Fruit fly (Drosophila melanogaster): ENCODE results near the gene Cbl.

DNA sequence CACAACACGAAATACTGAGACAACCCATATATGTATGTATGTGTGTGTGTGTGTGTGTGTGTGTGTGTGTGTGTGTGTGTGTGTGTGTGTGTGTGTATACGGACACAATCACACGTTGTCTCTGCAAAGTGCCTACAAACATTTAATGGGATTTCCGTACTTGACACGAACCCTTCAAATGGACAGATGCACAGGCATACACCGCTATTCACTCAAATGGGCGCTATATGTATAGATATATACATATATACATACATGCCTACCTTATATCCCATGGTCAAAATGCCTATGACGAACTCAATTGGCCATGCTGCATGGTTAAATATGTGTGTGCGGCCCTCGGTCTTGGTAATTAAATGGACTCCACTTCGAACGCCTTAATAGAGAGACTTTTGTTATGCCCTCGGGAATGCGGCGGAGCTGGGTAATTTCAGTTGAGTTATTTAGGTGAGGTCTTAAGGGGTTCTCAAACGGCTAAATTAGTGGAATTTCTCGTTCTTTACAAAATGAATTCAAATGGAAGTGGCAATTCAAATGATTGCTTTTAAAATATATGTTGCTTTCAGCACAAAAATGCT is 31.8 kb downstream of the Cbl start:
- TF ChIP-seq CG8478 (optimal IDR thresholded peaks at IDR 0.05) = no peak
- TF ChIP-seq CTCF (optimal IDR thresholded peaks at IDR 0.05) = no peak

All from S2 (cell line).